Worm (Caenorhabditis elegans) whole organism, midembryonic: ENCODE data around the gene F54D5.5.

Experiments
- T22C8.4 ChIP-seq: fragments of 200-800 bp; sonication (Bioruptor generic); IDR thresholded peaks from 2 replicates; pipeline ENCODE4 v1.3.6; 2022; ENCODE audit warnings: missing genetic modification characterization, missing compliant biosample characterization
- cog-1 ChIP-seq: sonication (generic microtip); optimal IDR thresholded peaks from 2 replicates; lab custom pipeline; 2016; ENCODE audit warnings: missing genetic modification characterization, missing compliant biosample characterization
- flt-1 ChIP-seq: fragments of 200-800 bp; sonication (Bioruptor generic); IDR thresholded peaks from 2 replicates; pipeline ENCODE4 v1.3.6; 2022; ENCODE audit warnings: missing genetic modification characterization, missing compliant biosample characterization
- klf-2 ChIP-seq: fragments of 200-800 bp; sonication (Bioruptor generic); conservative IDR thresholded peaks from 2 replicates; pipeline ENCODE4 v1.3.6; 2022; ENCODE audit warnings: missing genetic modification reagents, missing genetic modification characterization, missing compliant biosample characterization
- med-1 ChIP-seq: sonication (generic microtip); optimal IDR thresholded peaks from 2 replicates; lab custom pipeline; 2017; ENCODE audit warnings: missing genetic modification characterization, mild to moderate bottlenecking, missing compliant biosample characterization, antibody characterized with exemption, missing genetic modification reagents; ENCODE audit not compliant: insufficient read depth
- ref-1 ChIP-seq: fragments of 200-800 bp; sonication (Bioruptor generic); conservative IDR thresholded peaks from 2 replicates; pipeline ENCODE4 v1.3.6; 2022; ENCODE audit warnings: missing genetic modification reagents, missing genetic modification characterization, missing compliant biosample characterization
- tab-1 ChIP-seq: fragments of 200-800 bp; sonication (Bioruptor generic); IDR thresholded peaks from 2 replicates; pipeline ENCODE4 v1.3.6; 2022; ENCODE audit warnings: missing genetic modification characterization, missing compliant biosample characterization
- ztf-23 ChIP-seq: fragments of 200-800 bp; sonication (Bioruptor generic); IDR thresholded peaks from 2 replicates; pipeline ENCODE4 v1.3.6; 2022; ENCODE audit warnings: missing genetic modification reagents, missing genetic modification characterization, missing compliant biosample characterization
- ztf-29 ChIP-seq: fragments of 200-800 bp; sonication (Bioruptor generic); IDR thresholded peaks from 2 replicates; pipeline ENCODE4 v1.3.6; 2022; ENCODE audit warnings: missing genetic modification reagents, missing genetic modification characterization, missing compliant biosample characterization

Gene F54D5.5

ce11 chrII:11596157-11596740 is 29.4 kb upstream of the F54D5.5 start:
- no peak for TF ChIP-seq ref-1
- TF ChIP-seq med-1 (GFP tag; lab: Kevin White, UChicago) = no peak

- TF ChIP-seq tab-1 (GFP tag; lab: Robert Waterston, UW) (no peak), klf-2 (GFP tag; lab: Robert Waterston, UW) (no peak), flt-1 (GFP tag; lab: Robert Waterston, UW) (no peak), cog-1 (no peak), ztf-29 (no peak), med-1 (GFP tag; lab: Kevin White, UChicago) (no peak), ztf-23 (no peak), T22C8.4 (GFP tag; lab: Robert Waterston, UW) (no peak), ref-1 (no peak)
Measured at ce11 chrII:11595368-11595996, 28.7 kb upstream of the F54D5.5 start, which contains the start of gene gfat-1. TSS of gene gfat-1 (minus strand) at chrII:11595418.

- TF ChIP-seq ztf-23 (no peak), ref-1 (no peak), klf-2 (GFP tag; lab: Robert Waterston, UW) (no peak), med-1 (GFP tag; lab: Kevin White, UChicago) (no peak), T22C8.4 (GFP tag; lab: Robert Waterston, UW) (no peak)
Measured at ce11 chrII:11592023-11592422, 25.2 kb upstream of the F54D5.5 start, which contains the start of gene F07A11.1. TSS of gene F07A11.1 (minus strand) at chrII:11592123.

ce11 chrII:11591558-11591957 is 24.7 kb upstream of the F54D5.5 start:
- TF ChIP-seq T22C8.4 (GFP tag; lab: Robert Waterston, UW) (no peak), flt-1 (GFP tag; lab: Robert Waterston, UW) (no peak), ref-1 (no peak), cog-1 (no peak), klf-2 (GFP tag; lab: Robert Waterston, UW) (no peak), ztf-23 (no peak), ztf-29 (no peak)

ce11 chrII:11588304-11588703 is 21.5 kb upstream of the F54D5.5 start:
- TF ChIP-seq ztf-29 (no peak), cog-1 (no peak), ztf-23 (no peak), ref-1 (no peak), flt-1 (GFP tag; lab: Robert Waterston, UW) (no peak), tab-1 (GFP tag; lab: Robert Waterston, UW) (no peak)

ce11 chrII:11582698-11583097 is 15.9 kb upstream of the F54D5.5 start, which contains the start of gene ints-7:
TSS of gene ints-7 (plus strand) at chrII:11582849.
- TF ChIP-seq klf-2 (GFP tag; lab: Robert Waterston, UW) (no peak), flt-1 (GFP tag; lab: Robert Waterston, UW) (no peak), cog-1 (no peak), T22C8.4 (GFP tag; lab: Robert Waterston, UW) (no peak)

ce11 chrII:11578327-11578726 is 11.5 kb upstream of the F54D5.5 start, which contains the start of gene smc-6:
TSS of gene smc-6 (plus strand) at chrII:11578716.
- TF ChIP-seq med-1 (GFP tag; lab: Kevin White, UChicago) (no peak), tab-1 (GFP tag; lab: Robert Waterston, UW) (no peak), ztf-29 (no peak), flt-1 (GFP tag; lab: Robert Waterston, UW) (no peak), ref-1 (no peak), T22C8.4 (GFP tag; lab: Robert Waterston, UW) (no peak), ztf-23 (no peak), klf-2 (GFP tag; lab: Robert Waterston, UW) (no peak), cog-1 (no peak)

- TF ChIP-seq cog-1 (no peak), flt-1 (GFP tag; lab: Robert Waterston, UW) (no peak), klf-2 (GFP tag; lab: Robert Waterston, UW) (no peak), med-1 (GFP tag; lab: Kevin White, UChicago) (no peak), ref-1 (no peak), ztf-23 (no peak), tab-1 (GFP tag; lab: Robert Waterston, UW) (no peak), T22C8.4 (GFP tag; lab: Robert Waterston, UW) (no peak), ztf-29 (no peak)
Measured at ce11 chrII:11577861-11578260, 11.0 kb upstream of the F54D5.5 start.

ce11 chrII:11577397-11577796 is 10.6 kb upstream of the F54D5.5 start, which contains the start of gene pcs-1:
TSS of gene pcs-1 (minus strand) at chrII:11577740.
- TF ChIP-seq ztf-29 = no peak
- TF ChIP-seq ref-1 = no peak
- no peak for TF ChIP-seq T22C8.4 (GFP tag; lab: Robert Waterston, UW)
- no peak for TF ChIP-seq ztf-23
- no peak for TF ChIP-seq flt-1 (GFP tag; lab: Robert Waterston, UW)
- TF ChIP-seq klf-2 (GFP tag; lab: Robert Waterston, UW) = no peak
- TF ChIP-seq med-1 (GFP tag; lab: Kevin White, UChicago) = no peak
- TF ChIP-seq tab-1 (GFP tag; lab: Robert Waterston, UW) = no peak
- no peak for TF ChIP-seq cog-1

ce11 chrII:11572944-11573343 is 6.1 kb upstream of the F54D5.5 start, which contains the start of gene F54D5.2:
TSS of gene F54D5.2 (plus strand) at chrII:11573180.
- no peak for TF ChIP-seq ztf-23
- no peak for TF ChIP-seq T22C8.4 (GFP tag; lab: Robert Waterston, UW)
- no peak for TF ChIP-seq klf-2 (GFP tag; lab: Robert Waterston, UW)
- no peak for TF ChIP-seq med-1 (GFP tag; lab: Kevin White, UChicago)
- no peak for TF ChIP-seq ref-1
- TF ChIP-seq flt-1 (GFP tag; lab: Robert Waterston, UW) = no peak
- no peak for TF ChIP-seq cog-1
- TF ChIP-seq ztf-29 = no peak
- no peak for TF ChIP-seq tab-1 (GFP tag; lab: Robert Waterston, UW)
